Worm (Caenorhabditis elegans): ENCODE results near the gene srh-274.
"Not testable (repeated sequence)": the region's sequence is repeated elsewhere in the genome, so short reads cannot be mapped to it uniquely, and the experiment has no call there.

Gene srh-274

ce11 chrII:960218-960617, 22.7 kb upstream of the srh-274 start, which contains the start of the genes C32B5.18 and C32B5.7:
TSS of gene C32B5.18 (plus strand) at chrII:960518.
TSS of gene C32B5.7 (plus strand) at chrII:960528.
- TF ChIP-seq elt-2 (tag; optimal IDR thresholded peaks at IDR 0.05), result no peak
- no peak for TF ChIP-seq nhr-11 (tag; optimal IDR thresholded peaks at IDR 0.05)

DNA sequence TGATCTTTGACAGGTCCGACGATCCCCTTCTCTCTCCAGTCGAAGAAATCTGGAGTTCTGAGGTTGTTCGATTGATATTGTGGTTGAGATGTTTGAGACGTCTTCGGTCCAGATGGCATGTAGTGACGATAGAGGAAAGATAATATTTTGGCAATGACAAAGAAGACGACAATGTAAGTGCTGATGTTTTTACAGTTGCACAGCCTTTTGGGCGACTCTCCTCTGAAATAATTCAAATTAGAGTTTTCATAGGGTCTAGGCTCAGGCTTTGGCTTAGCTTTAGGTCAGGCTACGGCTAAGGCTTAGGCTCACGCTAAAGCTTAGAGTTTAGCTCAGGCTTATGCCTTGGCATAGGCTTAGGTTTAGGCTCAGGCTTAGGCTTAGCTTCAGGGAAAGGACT, 21.0 kb upstream of the srh-274 start, which contains the start of gene C32B5.13:
Gene C32B5.13, minus strand, starts transcription at position 101 of the 400 bp plus-strand sequence.
- TF ChIP-seq fkh-10 (GFP tag; optimal IDR thresholded peaks at IDR 0.05), result no peak
- no peak for TF ChIP-seq ets-5 (GFP tag; IDR thresholded peaks at IDR 0.05)

- TF ChIP-seq rnt-1 (tag; optimal IDR thresholded peaks at IDR 0.05); mab-9 (GFP tag; IDR thresholded peaks at IDR 0.05); nhr-19 (GFP tag; conservative IDR thresholded peaks at IDR 0.05): not testable (repeated sequence)
Observed at ce11 chrII:966962-967361, 16.0 kb upstream of the srh-274 start, which contains the start of gene fbxc-18. TSS of gene fbxc-18 (minus strand) at chrII:967062.

- not testable (repeated sequence) for TF ChIP-seq fkh-8 (tag; optimal IDR thresholded peaks at IDR 0.05); unc-30 (tag; optimal IDR thresholded peaks at IDR 0.05); unc-62 (GFP tag; optimal IDR thresholded peaks at IDR 0.05)
Observed at ce11 chrII:968106-968505, 14.8 kb upstream of the srh-274 start, which contains the start of gene C32B5.6. TSS of gene C32B5.6 (plus strand) at chrII:968406.

DNA sequence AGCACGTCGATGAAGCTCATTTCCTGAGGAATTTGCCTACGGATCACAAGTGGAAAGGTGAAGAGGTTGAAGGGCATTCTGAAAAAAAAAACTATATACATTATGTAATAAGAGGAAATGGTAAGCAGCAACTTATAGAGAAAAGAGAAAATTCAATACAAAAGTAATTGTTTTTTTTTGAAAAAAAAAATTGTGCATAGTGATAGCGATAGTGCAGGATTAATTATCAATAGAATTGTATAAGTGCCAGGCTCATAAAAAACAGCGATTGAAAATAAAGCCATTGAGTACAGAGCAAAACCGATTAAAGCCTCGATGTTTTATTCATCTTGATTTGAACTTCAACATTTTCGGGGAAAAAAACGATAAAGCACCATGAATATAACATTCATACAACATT, 10.1 kb upstream of the srh-274 start, which contains the start of gene C32B5.15:
Gene C32B5.15, minus strand, starts transcription at position 101 of the 400 bp plus-strand sequence.
- TF ChIP-seq fkh-4 (tag; optimal IDR thresholded peaks at IDR 0.05; ENCODE audit: borderline replicate concordance) (no peak), ceh-88 (GFP tag; IDR thresholded peaks at IDR 0.05) (no peak), elt-2 (tag; optimal IDR thresholded peaks at IDR 0.05) (no peak), tlp-1 (tag; optimal IDR thresholded peaks at IDR 0.05) (no peak), dsc-1 (tag; optimal IDR thresholded peaks at IDR 0.05) (no peak), ceh-90 (tag; optimal IDR thresholded peaks at IDR 0.05) (no peak), hlh-4 (tag; optimal IDR thresholded peaks at IDR 0.05) (no peak), ztf-11 (tag; optimal IDR thresholded peaks at IDR 0.05) (no peak), zag-1 (tag; optimal IDR thresholded peaks at IDR 0.05) (no peak), fkh-8 (tag; optimal IDR thresholded peaks at IDR 0.05) (no peak)

- TF ChIP-seq irx-1 (tag; optimal IDR thresholded peaks at IDR 0.05) (no peak), ceh-82 (tag; optimal IDR thresholded peaks at IDR 0.05) (no peak), lin-39 (tag; optimal IDR thresholded peaks at IDR 0.05) (no peak), efl-3 (GFP tag; optimal IDR thresholded peaks at IDR 0.05) (no peak), elt-2 (tag; optimal IDR thresholded peaks at IDR 0.05) (no peak), nhr-11 (tag; optimal IDR thresholded peaks at IDR 0.05) (no peak), dsc-1 (tag; optimal IDR thresholded peaks at IDR 0.05) (no peak), snpc-4 (tag; optimal IDR thresholded peaks at IDR 0.05) (no peak), nhr-85 (tag) (no peak), hlh-4 (tag; optimal IDR thresholded peaks at IDR 0.05) (no peak), rnt-1 (tag; optimal IDR thresholded peaks at IDR 0.05) (no peak), nhr-90 (tag; optimal IDR thresholded peaks at IDR 0.05; ENCODE audit: poor library complexity) (no peak), egl-27 (tag; optimal IDR thresholded peaks at IDR 0.05) (no peak), skn-1 (tag; optimal IDR thresholded peaks at IDR 0.05) (no peak), nhr-77 (tag; optimal IDR thresholded peaks at IDR 0.05) (no peak)
Observed at ce11 chrII:973999-974398, 8.9 kb upstream of the srh-274 start, which contains the start of gene fbxc-14. TSS of gene fbxc-14 (plus strand) at chrII:974299.

DNA sequence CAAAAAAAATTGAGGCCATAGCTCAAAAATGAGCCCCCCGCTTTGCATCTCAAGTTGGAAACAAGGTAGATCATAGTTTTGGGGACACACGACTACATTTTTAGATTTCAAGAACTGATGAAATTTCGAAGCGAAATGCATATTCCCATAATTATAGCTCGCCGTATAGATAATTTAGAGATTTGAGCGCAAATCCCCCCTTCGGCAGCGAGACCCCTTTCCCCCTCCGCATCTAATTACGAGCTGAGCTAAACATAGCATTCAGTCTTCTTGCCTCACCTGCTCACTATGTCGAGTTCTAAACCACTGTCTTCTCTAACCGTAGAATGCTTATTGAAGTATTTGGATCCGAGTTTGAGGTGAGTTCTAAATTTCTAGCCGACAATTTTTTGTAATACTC, 3.8 kb upstream of the srh-274 start, which contains the start of the genes fbxc-17 and fbxc-15:
Gene fbxc-17, minus strand, starts transcription at position 101 of the 400 bp plus-strand sequence.
Gene fbxc-15, plus strand, starts transcription at position 289 of the 400 bp plus-strand sequence.
- no peak for TF ChIP-seq dpl-1 (GFP tag; optimal IDR thresholded peaks at IDR 0.05)
- no peak for TF ChIP-seq ceh-90 (tag; optimal IDR thresholded peaks at IDR 0.05)
- no peak for TF ChIP-seq blmp-1 (tag; optimal IDR thresholded peaks at IDR 0.05)
- TF ChIP-seq sox-4 (tag; optimal IDR thresholded peaks at IDR 0.05), result no peak
- no peak for TF ChIP-seq unc-98 (GFP tag; IDR thresholded peaks at IDR 0.05)
- TF ChIP-seq C04F5.9 (tag; optimal IDR thresholded peaks at IDR 0.05), result no peak
- no peak for TF ChIP-seq lin-14 (GFP tag; optimal IDR thresholded peaks at IDR 0.05)
- no peak for TF ChIP-seq vab-15 (tag; optimal IDR thresholded peaks at IDR 0.05)
- TF ChIP-seq irx-1 (tag; optimal IDR thresholded peaks at IDR 0.05), result no peak
- TF ChIP-seq ceh-63 (GFP tag; optimal IDR thresholded peaks at IDR 0.05), result no peak
